Fruit fly (Drosophila melanogaster): ENCODE measurements around the gene PAN3.

Gene PAN3

DNA sequence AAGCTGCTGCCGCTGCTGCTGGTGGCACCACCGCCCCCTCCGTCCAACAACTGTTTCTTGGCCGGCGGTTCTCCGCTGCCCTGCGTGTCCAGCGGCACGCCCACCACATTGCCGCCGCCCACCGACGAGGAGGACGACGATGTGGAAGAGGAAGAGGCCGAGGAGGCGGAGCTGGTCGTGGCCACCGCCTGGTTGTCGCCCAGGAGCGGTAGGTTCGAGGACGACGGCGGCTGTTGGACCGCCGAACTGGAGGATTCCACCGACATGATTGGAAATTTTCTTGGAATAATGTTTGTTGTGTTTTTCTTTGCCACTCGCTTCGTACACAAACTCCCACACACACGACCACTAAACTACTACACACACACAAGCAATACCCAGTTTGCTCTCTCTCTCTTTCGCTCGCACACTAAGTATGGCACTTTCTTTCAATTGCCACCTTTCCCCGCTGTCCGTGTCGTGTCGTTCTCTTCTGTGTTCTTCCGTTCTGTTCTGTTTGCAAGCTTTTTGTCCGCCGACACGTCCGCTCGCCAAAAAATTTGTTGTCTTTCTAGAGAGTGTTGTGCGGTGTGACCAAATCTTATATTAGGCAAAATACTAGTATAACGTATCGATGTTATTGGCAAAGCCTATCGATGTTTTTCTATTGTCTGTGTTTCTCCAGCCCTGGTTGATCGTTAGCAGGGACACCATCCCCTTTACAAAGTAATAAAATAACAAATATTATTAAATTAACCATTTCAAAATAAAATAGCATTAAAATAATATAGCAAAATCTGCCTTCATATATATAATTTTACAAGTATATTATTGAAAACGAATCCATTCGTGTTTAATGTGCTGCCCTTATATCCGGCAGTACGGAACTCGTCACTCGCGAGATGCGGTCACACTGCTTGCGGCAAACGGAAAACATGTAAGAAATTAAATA lies at the start of gene PAN3, which contains the start of gene CG32486:
Gene PAN3, plus strand, starts transcription at position 860 of the 931 bp plus-strand sequence.
Gene CG32486, minus strand, starts transcription at position 566 of the 931 bp plus-strand sequence.
- TF ChIP-seq fru (GFP tag; optimal IDR thresholded peaks at IDR 0.05), result peak; percentile 27
- no peak for TF ChIP-seq CG32264 (GFP tag; optimal IDR thresholded peaks at IDR 0.05)
- peak; percentile 2 for TF ChIP-seq br (GFP tag; optimal IDR thresholded peaks at IDR 0.05)
- TF ChIP-seq Sp1 (GFP tag; optimal IDR thresholded peaks at IDR 0.05), result peak; percentile 69
- TF ChIP-seq CG9705 (GFP tag; optimal IDR thresholded peaks at IDR 0.05), result no peak
- no peak for TF ChIP-seq Dfd (GFP tag; optimal IDR thresholded peaks at IDR 0.05)
- TF ChIP-seq usp (GFP tag; optimal IDR thresholded peaks at IDR 0.05), result no peak
- TF ChIP-seq woc (GFP tag; optimal IDR thresholded peaks at IDR 0.05), result peak; percentile 4
- TF ChIP-seq foxo (GFP tag; optimal IDR thresholded peaks at IDR 0.05), result peak in 1 of 2 experiments; percentile 63
- no peak for TF ChIP-seq lola (GFP tag; optimal IDR thresholded peaks at IDR 0.05)
- peak; percentile 22 for TF ChIP-seq sage (GFP tag; optimal IDR thresholded peaks at IDR 0.05)
- peak; percentile 54 for TF ChIP-seq brk (GFP tag; optimal IDR thresholded peaks at IDR 0.05)
- no peak for TF ChIP-seq dsf (GFP tag; optimal IDR thresholded peaks at IDR 0.05; ENCODE audit: borderline replicate concordance)
- no peak for TF ChIP-seq Hr78 (GFP tag; optimal IDR thresholded peaks at IDR 0.05)
- TF ChIP-seq psq (GFP tag; optimal IDR thresholded peaks at IDR 0.05), result peak; percentile 97
- peak; percentile 60 for TF ChIP-seq tai (GFP tag; optimal IDR thresholded peaks at IDR 0.05)
- peak; percentile 36 for TF ChIP-seq ey (GFP tag; optimal IDR thresholded peaks at IDR 0.05)
- peak; percentile 40 for TF ChIP-seq N (GFP tag; optimal IDR thresholded peaks at IDR 0.05)
- TF ChIP-seq CrebA (GFP tag; optimal IDR thresholded peaks at IDR 0.05; ENCODE audit: borderline replicate concordance), result no peak
- TF ChIP-seq pan (optimal IDR thresholded peaks at IDR 0.05), result no peak
- TF ChIP-seq Vsx2 (GFP tag; optimal IDR thresholded peaks at IDR 0.05; ENCODE audit: partially characterized antibody), result peak; percentile 92
- no peak for TF ChIP-seq Abd-B (GFP tag; optimal IDR thresholded peaks at IDR 0.05)
- TF ChIP-seq dmrt93B (GFP tag; optimal IDR thresholded peaks at IDR 0.05), result no peak
- no peak for TF ChIP-seq Mio (GFP tag; optimal IDR thresholded peaks at IDR 0.05)
- TF ChIP-seq Myc (optimal IDR thresholded peaks at IDR 0.05), result peak; percentile 38
- peak; percentile 72 for TF ChIP-seq Hnf4 (GFP tag; optimal IDR thresholded peaks at IDR 0.05)
- peak; percentile 68 for TF ChIP-seq h (GFP tag; optimal IDR thresholded peaks at IDR 0.05)
- TF ChIP-seq OdsH (GFP tag; optimal IDR thresholded peaks at IDR 0.05), result peak; percentile 58
- peak; percentile 69 to 73 for TF ChIP-seq dl (GFP tag; optimal IDR thresholded peaks at IDR 0.05; ENCODE audit: insufficient read depth in 1 of 2, partially characterized antibody in 2 of 2)
- TF ChIP-seq HLH106 (tag; optimal IDR thresholded peaks at IDR 0.05), result peak; percentile 28
- peak; percentile 87 for TF ChIP-seq Dif (GFP tag; optimal IDR thresholded peaks at IDR 0.05; ENCODE audit: partially characterized antibody)
- TF ChIP-seq sv (GFP tag; optimal IDR thresholded peaks at IDR 0.05), result peak; percentile 19
- no peak for TF ChIP-seq Rel (GFP tag; optimal IDR thresholded peaks at IDR 0.05)
- TF ChIP-seq Rel (tag; optimal IDR thresholded peaks at IDR 0.05), result peak; percentile 70
- peak; percentile 83 for TF ChIP-seq Jra (GFP tag; optimal IDR thresholded peaks at IDR 0.05)
- peak; percentile 13 for TF ChIP-seq jim (GFP tag; optimal IDR thresholded peaks at IDR 0.05)
- peak; percentile 79 for TF ChIP-seq Hr83 (GFP tag; optimal IDR thresholded peaks at IDR 0.05; ENCODE audit: poor library complexity, severe bottlenecking)
- TF ChIP-seq rgr (GFP tag; optimal IDR thresholded peaks at IDR 0.05), result peak; percentile 65
- TF ChIP-seq GATAd (GFP tag; optimal IDR thresholded peaks at IDR 0.05), result no peak

- no peak for TF ChIP-seq Mio (GFP tag; optimal IDR thresholded peaks at IDR 0.05)
- no peak for TF ChIP-seq CG32264 (GFP tag; optimal IDR thresholded peaks at IDR 0.05)
- no peak for TF ChIP-seq foxo (GFP tag; optimal IDR thresholded peaks at IDR 0.05)
- no peak for TF ChIP-seq Myc (optimal IDR thresholded peaks at IDR 0.05)
- TF ChIP-seq sv (GFP tag; optimal IDR thresholded peaks at IDR 0.05), result no peak
- TF ChIP-seq Sp1 (GFP tag; optimal IDR thresholded peaks at IDR 0.05), result no peak
- no peak for TF ChIP-seq lola (GFP tag; optimal IDR thresholded peaks at IDR 0.05)
- no peak for TF ChIP-seq Hr83 (GFP tag; optimal IDR thresholded peaks at IDR 0.05; ENCODE audit: poor library complexity, severe bottlenecking)
- no peak for TF ChIP-seq br (GFP tag; optimal IDR thresholded peaks at IDR 0.05)
- TF ChIP-seq woc (GFP tag; optimal IDR thresholded peaks at IDR 0.05), result no peak
- TF ChIP-seq pan (optimal IDR thresholded peaks at IDR 0.05), result no peak
Observed at dm6 chr3L:3026421-3026820, 44.5 kb upstream of the PAN3 start, which contains the start of gene aly. aly (minus strand) TSS chr3L:3026521.
